Worm (Caenorhabditis elegans) whole organism, L2 larva: ENCODE measurements around the gene dsl-1.

Experiments used
- C34F6.9 ChIP-seq: fragments of 150-350 bp; optimal IDR thresholded peaks from 2 replicates; lab custom pipeline; 2014; ENCODE audit warnings: missing biosample characterization, missing genetic modification characterization
- F13H6.1 ChIP-seq: sonication (generic microtip); optimal IDR thresholded peaks from 2 replicates; lab custom pipeline; 2016; ENCODE audit warnings: missing genetic modification characterization, missing compliant biosample characterization
- R02D3.7 ChIP-seq: fragments of 150-350 bp; optimal IDR thresholded peaks from 2 replicates; lab custom pipeline; 2014; ENCODE audit warnings: missing biosample characterization, missing genetic modification characterization
- Y55F3AM.14 ChIP-seq: fragments of 200-800 bp; sonication (Bioruptor generic); optimal IDR thresholded peaks from 2 replicates; lab custom pipeline; 2018; ENCODE audit warnings: mild to moderate bottlenecking, missing genetic modification characterization, missing compliant biosample characterization
- ZK546.5 ChIP-seq: sonication (generic microtip); optimal IDR thresholded peaks from 2 replicates; lab custom pipeline; 2017; ENCODE audit warnings: missing biosample characterization, missing genetic modification characterization
- aly-2 ChIP-seq: fragments of 150-350 bp; optimal IDR thresholded peaks from 2 replicates; lab custom pipeline; 2014; ENCODE audit warnings: missing biosample characterization, missing genetic modification characterization
- ceh-16 ChIP-seq: fragments of 150-350 bp; optimal IDR thresholded peaks from 2 replicates; lab custom pipeline; 2014; ENCODE audit warnings: missing biosample characterization, missing genetic modification characterization
- ceh-82 ChIP-seq: fragments of 150-350 bp; optimal IDR thresholded peaks from 2 replicates; lab custom pipeline; 2014; ENCODE audit warnings: missing biosample characterization, missing genetic modification characterization
- crh-2 ChIP-seq: sonication (generic microtip); optimal IDR thresholded peaks from 2 replicates; lab custom pipeline; 2017; ENCODE audit warnings: missing biosample characterization, missing genetic modification characterization
- dmd-4 ChIP-seq: sonication (generic microtip); optimal IDR thresholded peaks from 2 replicates; lab custom pipeline; 2017; ENCODE audit warnings: missing biosample characterization, missing genetic modification characterization
- egl-27 ChIP-seq: sonication (generic microtip); optimal IDR thresholded peaks from 3 replicates; lab custom pipeline; 2017; ENCODE audit warnings: missing biosample characterization, missing genetic modification reagents, missing genetic modification characterization
- elt-1 ChIP-seq: fragments of 150-350 bp; optimal IDR thresholded peaks from 2 replicates; lab custom pipeline; 2014; ENCODE audit warnings: missing biosample characterization, missing genetic modification characterization
- elt-3 ChIP-seq: sonication (generic microtip); optimal IDR thresholded peaks from 2 replicates; lab custom pipeline; 2017; ENCODE audit warnings: missing biosample characterization, missing genetic modification characterization
- fos-1 ChIP-seq: fragments of 150-350 bp; optimal IDR thresholded peaks from 2 replicates; lab custom pipeline; 2014; ENCODE audit warnings: missing biosample characterization, missing genetic modification characterization
- gmeb-1 ChIP-seq: fragments of 150-350 bp; optimal IDR thresholded peaks from 2 replicates; lab custom pipeline; 2014; ENCODE audit warnings: missing biosample characterization, missing genetic modification characterization
- lin-11 ChIP-seq: fragments of 150-350 bp; sonication (generic microtip); optimal IDR thresholded peaks from 2 replicates; lab custom pipeline; 2014; ENCODE audit warnings: missing biosample characterization, missing genetic modification characterization, inconsistent platforms, mixed read lengths
- lin-13 ChIP-seq: fragments of 150-350 bp; optimal IDR thresholded peaks from 2 replicates; lab custom pipeline; 2014; ENCODE audit warnings: missing biosample characterization, missing genetic modification reagents, missing genetic modification characterization
- lin-39 ChIP-seq: fragments of 150-350 bp; optimal IDR thresholded peaks from 2 replicates; lab custom pipeline; 2014; ENCODE audit warnings: missing biosample characterization, missing genetic modification reagents, missing genetic modification characterization
- lsy-2 ChIP-seq, 2 experiments: fragments of 150-350 bp in 1 of 2; sonication (generic microtip) in 1 of 2; optimal IDR thresholded peaks; 2 replicates each; lab custom pipeline; 2014 to 2017; ENCODE audit warnings: missing biosample characterization in 2 of 2, missing genetic modification characterization in 2 of 2
- mab-5 ChIP-seq: fragments of 150-350 bp; optimal IDR thresholded peaks from 2 replicates; lab custom pipeline; 2014; ENCODE audit warnings: missing biosample characterization, missing genetic modification characterization
- mbf-1 ChIP-seq: sonication (generic microtip); optimal IDR thresholded peaks from 2 replicates; lab custom pipeline; 2017; ENCODE audit warnings: missing biosample characterization, missing genetic modification characterization
- mdl-1 ChIP-seq, 2 experiments: fragments of 150-350 bp in 1 of 2; sonication (generic microtip) in 1 of 2; optimal IDR thresholded peaks; 2 replicates each; lab custom pipeline; 2017; ENCODE audit warnings: missing biosample characterization in 2 of 2, missing genetic modification characterization in 2 of 2
- nhr-10 ChIP-seq: sonication (generic microtip); optimal IDR thresholded peaks from 2 replicates; lab custom pipeline; 2017; ENCODE audit warnings: missing biosample characterization, missing genetic modification characterization
- nhr-11 ChIP-seq: fragments of 150-350 bp; optimal IDR thresholded peaks from 2 replicates; lab custom pipeline; 2014; ENCODE audit warnings: missing biosample characterization, missing genetic modification characterization
- nhr-12 ChIP-seq: fragments of 150-350 bp; optimal IDR thresholded peaks from 2 replicates; lab custom pipeline; 2014; ENCODE audit warnings: missing biosample characterization, missing genetic modification characterization
- nhr-129 ChIP-seq: fragments of 150-350 bp; optimal IDR thresholded peaks from 2 replicates; lab custom pipeline; 2014; ENCODE audit warnings: missing biosample characterization, missing genetic modification characterization
- nhr-21 ChIP-seq: fragments of 150-350 bp; optimal IDR thresholded peaks from 2 replicates; lab custom pipeline; 2014; ENCODE audit warnings: missing biosample characterization, missing genetic modification characterization
- nhr-23 ChIP-seq: fragments of 150-350 bp; optimal IDR thresholded peaks from 2 replicates; lab custom pipeline; 2014; ENCODE audit warnings: missing biosample characterization, missing genetic modification reagents, missing genetic modification characterization
- nhr-237 ChIP-seq: fragments of 150-350 bp; optimal IDR thresholded peaks from 2 replicates; lab custom pipeline; 2014; ENCODE audit warnings: missing biosample characterization, missing genetic modification characterization
- nhr-25 ChIP-seq: fragments of 150-350 bp; sonication (generic microtip); optimal IDR thresholded peaks from 3 replicates; lab custom pipeline; 2014; ENCODE audit warnings: missing biosample characterization, missing genetic modification characterization
- nhr-6 ChIP-seq: fragments of 150-350 bp; optimal IDR thresholded peaks from 2 replicates; lab custom pipeline; 2014; ENCODE audit warnings: missing biosample characterization, missing genetic modification characterization
- nhr-77 ChIP-seq: fragments of 150-350 bp; optimal IDR thresholded peaks from 2 replicates; lab custom pipeline; 2014; ENCODE audit warnings: missing biosample characterization, missing genetic modification characterization
- sem-4 ChIP-seq: fragments of 150-350 bp; optimal IDR thresholded peaks from 2 replicates; lab custom pipeline; 2014; ENCODE audit warnings: missing biosample characterization, missing genetic modification reagents, missing genetic modification characterization
- sma-3 ChIP-seq: sonication (generic microtip); optimal IDR thresholded peaks from 2 replicates; lab custom pipeline; 2016; ENCODE audit warnings: missing genetic modification reagents, missing genetic modification characterization, missing compliant biosample characterization
- sma-9 ChIP-seq, 2 experiments: fragments of 150-350 bp in 1 of 2; sonication (generic microtip) in 1 of 2; optimal IDR thresholded peaks; 2 replicates each; lab custom pipeline; 2014 to 2016; ENCODE audit warnings: missing genetic modification characterization in 2 of 2, mild to moderate bottlenecking in 1 of 2, missing biosample characterization in 1 of 2, missing compliant biosample characterization in 1 of 2, missing genetic modification reagents in 1 of 2, moderate library complexity in 1 of 2
- snpc-4 ChIP-seq: fragments of 150-350 bp; optimal IDR thresholded peaks from 2 replicates; lab custom pipeline; 2014; ENCODE audit warnings: missing biosample characterization, missing genetic modification characterization
- unc-39 ChIP-seq: fragments of 150-350 bp; optimal IDR thresholded peaks from 2 replicates; lab custom pipeline; 2014; ENCODE audit warnings: missing biosample characterization, missing genetic modification characterization
- unc-55 ChIP-seq: fragments of 150-350 bp; sonication (generic microtip); optimal IDR thresholded peaks from 3 replicates; lab custom pipeline; 2014; ENCODE audit warnings: missing biosample characterization, missing genetic modification reagents, missing genetic modification characterization
- zag-1 ChIP-seq: fragments of 150-350 bp; optimal IDR thresholded peaks from 2 replicates; lab custom pipeline; 2014; ENCODE audit warnings: missing biosample characterization, missing genetic modification characterization
- ztf-1 ChIP-seq: fragments of 200-800 bp; sonication (Bioruptor generic); conservative IDR thresholded peaks from 2 replicates; pipeline ENCODE4 v1.3.6; 2022; ENCODE audit warnings: missing genetic modification characterization, missing compliant biosample characterization
- ztf-11 ChIP-seq: sonication (generic microtip); optimal IDR thresholded peaks from 2 replicates; lab custom pipeline; 2017; ENCODE audit warnings: missing biosample characterization, missing genetic modification characterization
- ztf-4 ChIP-seq: fragments of 150-350 bp; optimal IDR thresholded peaks from 2 replicates; lab custom pipeline; 2014; ENCODE audit warnings: missing biosample characterization, missing genetic modification characterization

Gene dsl-1

DNA sequence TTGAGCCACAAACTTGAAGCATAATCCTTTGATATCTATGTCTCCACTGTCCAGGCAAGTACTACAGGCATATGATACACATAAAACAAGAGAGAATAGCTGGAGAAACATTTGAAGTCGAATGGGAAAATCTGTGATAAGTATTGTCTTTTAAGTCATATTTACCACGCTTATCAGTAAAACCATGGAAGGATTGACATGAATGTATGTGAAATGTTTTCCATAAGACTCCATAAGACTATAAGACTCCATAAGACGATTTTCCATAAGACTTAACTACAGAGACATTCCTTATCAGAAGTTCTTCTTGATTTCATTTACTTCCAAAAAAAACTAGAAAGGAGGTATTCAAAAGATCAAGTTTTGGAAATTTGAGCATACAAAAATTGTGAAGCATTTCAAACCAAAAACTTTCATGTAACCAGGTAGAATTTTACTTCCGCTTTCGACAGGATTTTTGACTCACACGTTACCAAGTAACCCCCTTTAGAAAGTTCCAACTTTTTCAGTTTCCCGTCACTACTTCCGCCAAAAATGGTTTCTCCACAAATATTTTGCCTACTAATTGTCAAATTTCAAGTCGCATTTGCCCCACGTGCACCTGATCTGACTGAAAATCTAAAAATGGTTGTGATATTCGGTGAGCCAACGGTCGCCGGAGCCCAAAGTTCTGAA lies 39.0 kb upstream of the dsl-1 start, which contains the start of the genes clec-165 and F38A1.11:
clec-165 (minus strand) TSS at position 125 of the 675 bp plus-strand sequence.
F38A1.11 (plus strand) TSS at position 625 of the 675 bp plus-strand sequence.
- TF ChIP-seq fos-1 (tag; lab: Kevin White, UChicago) (peak; percentile 15), gmeb-1 (tag; lab: Kevin White, UChicago) (no peak)

DNA sequence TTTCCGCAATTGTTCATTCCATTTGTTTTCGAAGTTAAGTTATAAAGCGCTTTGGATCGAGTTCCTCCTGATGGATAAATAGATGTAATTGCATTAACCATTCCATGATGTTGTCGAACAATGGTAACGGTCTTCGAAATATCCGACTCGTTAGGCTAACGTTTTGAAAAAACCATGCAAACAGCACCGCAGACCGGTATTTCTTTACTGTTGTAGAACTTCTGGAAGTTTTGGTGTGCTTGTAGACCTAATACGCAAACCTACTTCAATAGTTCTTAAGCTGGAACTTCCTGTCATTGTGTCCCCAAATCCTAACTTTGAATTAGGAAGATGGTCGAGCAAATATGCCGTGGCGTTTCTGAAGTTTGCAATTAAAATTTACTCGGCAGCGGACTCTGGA lies 37.4 kb upstream of the dsl-1 start, which contains the start of gene F38A1.9:
F38A1.9 (minus strand) TSS at position 101 of the 400 bp plus-strand sequence.
- no peak for TF ChIP-seq nhr-129 (tag; lab: Kevin White, UChicago)
- TF ChIP-seq elt-3: no peak
- no peak for TF ChIP-seq gmeb-1 (tag; lab: Kevin White, UChicago)
- TF ChIP-seq lin-11: no peak
- no peak for TF ChIP-seq lin-39 (tag; lab: Kevin White, UChicago)
- TF ChIP-seq mbf-1 (tag; lab: Kevin White, UChicago): no peak
- TF ChIP-seq ceh-82 (tag; lab: Kevin White, UChicago): no peak
- no peak for TF ChIP-seq nhr-77 (tag; lab: Kevin White, UChicago)
- TF ChIP-seq ztf-11 (tag; lab: Kevin White, UChicago): no peak
- TF ChIP-seq nhr-21 (tag; lab: Kevin White, UChicago): no peak
- TF ChIP-seq crh-2 (tag; lab: Kevin White, UChicago): no peak
- no peak for TF ChIP-seq Y55F3AM.14 (GFP tag; lab: Kevin White, UChicago)
- no peak for TF ChIP-seq sma-3 (GFP tag; lab: Kevin White, UChicago)
- TF ChIP-seq snpc-4 (tag; lab: Kevin White, UChicago): no peak
- TF ChIP-seq nhr-23 (tag; lab: Kevin White, UChicago): no peak
- no peak for TF ChIP-seq R02D3.7 (tag; lab: Kevin White, UChicago)
- TF ChIP-seq mab-5 (tag; lab: Kevin White, UChicago): no peak
- TF ChIP-seq sma-9 (GFP tag; optimal IDR thresholded peaks at IDR 0.05; lab: Kevin White, UChicago): no peak
- no peak for TF ChIP-seq sma-9 (tag; optimal IDR thresholded peaks at IDR 0.05; lab: Kevin White, UChicago)

DNA sequence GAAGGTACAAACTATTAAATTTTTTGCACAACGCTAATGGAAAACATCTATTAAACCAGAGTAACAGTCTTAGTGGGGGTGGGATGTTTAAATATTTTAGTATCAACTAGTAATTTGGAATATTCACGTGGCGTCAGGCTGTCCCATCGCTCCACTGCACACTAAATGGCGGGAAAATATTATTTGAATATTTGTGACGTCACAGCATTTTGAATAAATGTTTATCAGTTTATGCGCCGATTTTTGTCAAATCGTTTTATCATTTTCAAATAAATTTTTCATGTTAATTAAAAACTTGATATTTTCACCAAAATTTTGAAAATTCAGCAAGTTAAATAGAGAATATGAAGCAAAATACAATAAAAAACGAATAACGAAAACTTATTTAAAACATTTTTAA lies 35.4 kb upstream of the dsl-1 start, which contains the start of gene F38A1.15:
F38A1.15 (minus strand) TSS at position 101 of the 400 bp plus-strand sequence.
- TF ChIP-seq F13H6.1 (tag; lab: Kevin White, UChicago) (no peak), unc-55 (no peak), ceh-16 (no peak), nhr-21 (tag; lab: Kevin White, UChicago) (no peak), crh-2 (tag; lab: Kevin White, UChicago) (no peak), snpc-4 (tag; lab: Kevin White, UChicago) (no peak), C34F6.9 (tag; lab: Kevin White, UChicago) (no peak)

DNA sequence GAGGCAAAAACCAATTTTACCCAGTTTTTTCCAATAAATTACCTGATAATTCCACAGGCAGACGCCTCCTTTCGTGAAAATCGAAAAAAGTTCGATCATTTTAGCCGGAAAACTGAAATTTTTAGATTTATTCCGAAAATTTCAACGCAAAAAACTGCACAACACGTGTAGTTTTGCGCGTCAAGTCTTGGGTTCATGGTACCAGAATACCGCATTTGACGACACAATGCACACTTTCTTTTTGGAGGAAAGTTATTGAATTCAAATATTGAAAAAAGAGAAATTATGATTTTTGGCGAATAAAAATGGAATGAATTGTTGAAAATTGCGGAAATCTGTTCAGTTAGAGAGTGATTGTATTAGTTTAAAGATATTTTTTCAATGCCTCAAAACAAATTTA lies 31.8 kb upstream of the dsl-1 start, which contains the start of gene F38A1.8:
F38A1.8 (minus strand) TSS at position 167 of the 400 bp plus-strand sequence.
- TF ChIP-seq sem-4 (tag; lab: Kevin White, UChicago) (no peak), nhr-21 (tag; lab: Kevin White, UChicago) (peak; percentile 33), unc-39 (tag; lab: Kevin White, UChicago) (no peak), unc-55 (peak; percentile 78), snpc-4 (tag; lab: Kevin White, UChicago) (no peak), elt-1 (tag; lab: Kevin White, UChicago) (no peak), nhr-77 (tag; lab: Kevin White, UChicago) (no peak), sma-3 (GFP tag; lab: Kevin White, UChicago) (peak; percentile 29), ztf-11 (tag; lab: Kevin White, UChicago) (no peak), C34F6.9 (tag; lab: Kevin White, UChicago) (no peak), aly-2 (tag; lab: Kevin White, UChicago) (no peak), lin-39 (tag; lab: Kevin White, UChicago) (no peak), nhr-12 (tag; lab: Kevin White, UChicago) (no peak), crh-2 (tag; lab: Kevin White, UChicago) (peak; percentile 82), gmeb-1 (tag; lab: Kevin White, UChicago) (peak; percentile 93), nhr-25 (tag; lab: Kevin White, UChicago) (no peak), ceh-16 (peak; percentile 5), nhr-10 (no peak), egl-27 (no peak), nhr-6 (tag; lab: Kevin White, UChicago) (no peak), mab-5 (tag; lab: Kevin White, UChicago) (no peak), sma-9 (GFP tag; optimal IDR thresholded peaks at IDR 0.05; lab: Kevin White, UChicago) (peak; percentile 37), sma-9 (tag; optimal IDR thresholded peaks at IDR 0.05; lab: Kevin White, UChicago) (no peak), nhr-129 (tag; lab: Kevin White, UChicago) (peak; percentile 65), lin-13 (GFP tag; lab: Kevin White, UChicago) (no peak), ZK546.5 (tag; lab: Kevin White, UChicago) (no peak), mbf-1 (tag; lab: Kevin White, UChicago) (no peak), nhr-11 (no peak), ztf-1 (GFP tag; lab: Robert Waterston, UW) (no peak), dmd-4 (no peak), nhr-237 (tag; lab: Kevin White, UChicago) (no peak), ztf-4 (tag; lab: Kevin White, UChicago) (no peak), nhr-23 (tag; lab: Kevin White, UChicago) (no peak), elt-3 (no peak), lin-11 (no peak), lsy-2 (tag; optimal IDR thresholded peaks at IDR 0.05; lab: Kevin White, UChicago) (peak; percentile 66 to 86), mdl-1 (tag; optimal IDR thresholded peaks at IDR 0.05; lab: Kevin White, UChicago) (peak in 1 of 2 experiments; percentile 27), fos-1 (tag; lab: Kevin White, UChicago) (peak; percentile 3), Y55F3AM.14 (GFP tag; lab: Kevin White, UChicago) (no peak), zag-1 (no peak)
